Worm (Caenorhabditis elegans): ENCODE results near the gene ZK1055.7.

DNA sequence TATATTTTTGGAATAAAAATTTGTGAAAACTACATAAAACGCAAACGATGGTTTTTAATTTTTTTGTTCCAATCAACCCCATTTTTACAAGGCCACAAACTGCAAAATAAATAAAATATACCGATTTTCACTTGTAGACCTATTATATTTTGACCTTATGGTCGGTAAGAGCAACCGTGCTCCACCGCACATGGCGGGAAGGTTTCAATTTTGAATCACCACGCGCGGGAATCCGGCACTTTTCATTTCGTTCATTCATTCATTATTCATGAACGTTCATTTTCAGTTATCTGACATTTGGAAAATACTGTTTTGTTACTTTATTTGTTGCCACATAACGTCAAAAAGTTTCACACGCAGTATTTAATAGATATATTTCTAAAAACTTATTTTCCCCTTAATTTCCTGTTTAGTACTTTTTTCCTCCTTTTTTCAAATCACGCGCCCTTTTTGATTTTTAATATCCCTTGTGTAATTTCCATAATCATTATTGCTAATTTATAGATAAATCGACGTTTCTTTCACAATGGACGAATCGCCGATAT lies 11.4 kb downstream of the ZK1055.7 start, which contains the start of gene hcp-1:
- TF ChIP-seq mep-1 (tag; optimal IDR thresholded peaks at IDR 0.05) (peak; percentile 57), nhr-237 (tag; optimal IDR thresholded peaks at IDR 0.05) (no peak)
